Fruit fly (Drosophila melanogaster) ovary, adult (tissue): Measurements from ENCODE around the gene CG7376.

ENCODE experiments used
- CG17801 ChIP-seq: fragments of 200-800 bp; optimal IDR thresholded peaks from 2 replicates; lab custom pipeline; 2019; ENCODE audit warnings: missing biosample characterization, mild to moderate bottlenecking, missing genetic modification characterization, moderate library complexity; ENCODE audit not compliant: partially characterized antibody

Gene CG7376

dm6 chr3L:6173826-6174255 lies at the start of gene CG7376, which contains the start of gene fmt:
Gene CG7376, plus strand, starts transcription at chr3L:6174248.
Gene fmt, minus strand, starts transcription at chr3L:6173880.
- TF ChIP-seq CG17801 (GFP tag; lab: Kevin White, UChicago) = peak; percentile 36

- TF ChIP-seq CG17801 (GFP tag; lab: Kevin White, UChicago) = no peak
Measured at dm6 chr3L:6124616-6125408, 49.2 kb upstream of the CG7376 start.

- no peak for TF ChIP-seq CG17801 (GFP tag; lab: Kevin White, UChicago)
Measured at dm6 chr3L:6125409-6125689, 48.7 kb upstream of the CG7376 start.

- no peak for TF ChIP-seq CG17801 (GFP tag; lab: Kevin White, UChicago)
Measured at dm6 chr3L:6129591-6129990, 44.5 kb upstream of the CG7376 start.

dm6 chr3L:6130944-6131343 lies 43.1 kb upstream of the CG7376 start, which contains the start of gene Lcp65Ag3:
Gene Lcp65Ag3, minus strand, starts transcription at chr3L:6130989.
- TF ChIP-seq CG17801 (GFP tag; lab: Kevin White, UChicago) = no peak

dm6 chr3L:6132009-6132408 lies 42.0 kb upstream of the CG7376 start, which contains the start of gene Cpr65Au:
Gene Cpr65Au, minus strand, starts transcription at chr3L:6132109.
- TF ChIP-seq CG17801 (GFP tag; lab: Kevin White, UChicago) = no peak

- no peak for TF ChIP-seq CG17801 (GFP tag; lab: Kevin White, UChicago)
Measured at dm6 chr3L:6133546-6133945, 40.5 kb upstream of the CG7376 start, which contains the start of gene Lcp65Ag2. Gene Lcp65Ag2, minus strand, starts transcription at chr3L:6133593.

dm6 chr3L:6135174-6135573 lies 38.9 kb upstream of the CG7376 start, which contains the start of gene Lcp65Ag1:
Gene Lcp65Ag1, minus strand, starts transcription at chr3L:6135274.
- no peak for TF ChIP-seq CG17801 (GFP tag; lab: Kevin White, UChicago)

- TF ChIP-seq CG17801 (GFP tag; lab: Kevin White, UChicago) = no peak
Measured at dm6 chr3L:6136691-6137090, 37.4 kb upstream of the CG7376 start, which contains the start of gene Lcp65Af. Gene Lcp65Af, minus strand, starts transcription at chr3L:6136791.

dm6 chr3L:6138018-6138417 lies 36.0 kb upstream of the CG7376 start, which contains the start of gene Lcp65Ae:
Gene Lcp65Ae, minus strand, starts transcription at chr3L:6138118.
- TF ChIP-seq CG17801 (GFP tag; lab: Kevin White, UChicago) = no peak

dm6 chr3L:6138586-6138985 lies 35.5 kb upstream of the CG7376 start:
- no peak for TF ChIP-seq CG17801 (GFP tag; lab: Kevin White, UChicago)

- TF ChIP-seq CG17801 (GFP tag; lab: Kevin White, UChicago) = no peak
Measured at dm6 chr3L:6139924-6140574, 34.0 kb upstream of the CG7376 start, which contains the start of gene Cpr65Av. Gene Cpr65Av, minus strand, starts transcription at chr3L:6139974.

dm6 chr3L:6140771-6141472 lies 33.1 kb upstream of the CG7376 start:
- no peak for TF ChIP-seq CG17801 (GFP tag; lab: Kevin White, UChicago)

- no peak for TF ChIP-seq CG17801 (GFP tag; lab: Kevin White, UChicago)
Measured at dm6 chr3L:6141538-6141937, 32.5 kb upstream of the CG7376 start.

dm6 chr3L:6142313-6142712 lies 31.7 kb upstream of the CG7376 start, which contains the start of gene Cpr65Aw:
Gene Cpr65Aw, minus strand, starts transcription at chr3L:6142413.
- no peak for TF ChIP-seq CG17801 (GFP tag; lab: Kevin White, UChicago)
